Worm (Caenorhabditis elegans): ENCODE measurements around the gene F17C8.7.

F17C8.7 gene

ce11 chrIII:4689595-4689994 lies 45.9 kb upstream of the F17C8.7 start (continued):
- TF ChIP-seq cebp-2 (GFP tag; IDR thresholded peaks at IDR 0.05) (peak; percentile 96), F57A8.1 (GFP tag; optimal IDR thresholded peaks at IDR 0.05) (peak; percentile 74), let-607 (tag; optimal IDR thresholded peaks at IDR 0.05) (peak; percentile 33 to 64), unc-62 (GFP tag; optimal IDR thresholded peaks at IDR 0.05) (peak; percentile 26), ama-1 (optimal IDR thresholded peaks at IDR 0.05) (no peak), ama-1 (GFP tag; optimal IDR thresholded peaks at IDR 0.05) (peak; percentile 87 to 95), madf-8 (GFP tag; conservative IDR thresholded peaks at IDR 0.05) (peak; percentile 41; the same call in 1 of the 2 replicates), F39B2.1 (GFP tag; IDR thresholded peaks at IDR 0.05) (0 out of 2 replicates have a peak, but pooled peaks have one; percentile 7), F37B4.10 (GFP tag; IDR thresholded peaks at IDR 0.05) (0 out of 2 replicates have a peak, but pooled peaks have one; percentile 71), hsf-1 (GFP tag; IDR thresholded peaks at IDR 0.05) (peak; percentile 59; the same call in 1 of the 2 replicates), ets-4 (GFP tag; optimal IDR thresholded peaks at IDR 0.05) (peak; percentile 77), F57C9.4 (tag; optimal IDR thresholded peaks at IDR 0.05) (peak; percentile 64), F55B11.4 (tag; optimal IDR thresholded peaks at IDR 0.05; ENCODE audit: borderline replicate concordance, insufficient read depth) (no peak), zfh-2 (GFP tag; conservative IDR thresholded peaks at IDR 0.05) (no peak), lin-35 (GFP tag; optimal IDR thresholded peaks at IDR 0.05) (peak in 1 of 3 experiments; percentile 75), sdz-38 (tag; optimal IDR thresholded peaks at IDR 0.05) (no peak), C17E4.6 (GFP tag; IDR thresholded peaks at IDR 0.05) (no peak), D2030.7 (GFP tag; IDR thresholded peaks at IDR 0.05) (peak; percentile 86), hmg-1.2 (GFP tag; IDR thresholded peaks at IDR 0.05) (peak; percentile 71), snpc-1.3 (tag; optimal IDR thresholded peaks at IDR 0.05; ENCODE audit: insufficient read depth) (peak; percentile 92), pha-4 (tag; optimal IDR thresholded peaks at IDR 0.05) (peak; percentile 47), F49E8.2 (tag; optimal IDR thresholded peaks at IDR 0.05; ENCODE audit: insufficient read depth) (peak; percentile 90), aptf-2 (GFP tag; conservative IDR thresholded peaks at IDR 0.05) (no peak), atf-7 (tag; optimal IDR thresholded peaks at IDR 0.05) (peak; percentile 69), lsy-27 (tag; optimal IDR thresholded peaks at IDR 0.05; ENCODE audit: borderline replicate concordance, insufficient read depth) (peak; percentile 70), dpff-1 (tag; optimal IDR thresholded peaks at IDR 0.05) (no peak), C06A6.2 (GFP tag; conservative IDR thresholded peaks at IDR 0.05) (no peak), B0336.3 (GFP tag; IDR thresholded peaks at IDR 0.05) (peak; percentile 71), nfya-1 (tag; optimal IDR thresholded peaks at IDR 0.05; ENCODE audit: borderline replicate concordance, insufficient read depth) (no peak), rec-8 (tag; optimal IDR thresholded peaks at IDR 0.05) (peak; percentile 78 to 96), Y79H2A.3 (GFP tag; conservative IDR thresholded peaks at IDR 0.05) (0 out of 2 replicates have a peak, but pooled peaks have one; percentile 44), ztf-26 (tag; optimal IDR thresholded peaks at IDR 0.05) (peak; percentile 4), sptf-2 (GFP tag; optimal IDR thresholded peaks at IDR 0.05) (peak; percentile 87), ztf-6 (GFP tag; IDR thresholded peaks at IDR 0.05) (no peak), akir-1 (GFP tag; optimal IDR thresholded peaks at IDR 0.05) (peak; percentile 44), F22D6.2 (tag; optimal IDR thresholded peaks at IDR 0.05) (peak; percentile 26), rcor-1 (GFP tag; IDR thresholded peaks at IDR 0.05) (peak; percentile 23; the same call in 1 of the 2 replicates), hlh-12 (tag; optimal IDR thresholded peaks at IDR 0.05) (peak; percentile 88), fkh-3 (tag; optimal IDR thresholded peaks at IDR 0.05) (no peak), nhr-120 (GFP tag; IDR thresholded peaks at IDR 0.05) (0 out of 2 replicates have a peak, but pooled peaks have one; percentile 55), Y56A3A.18 (GFP tag; IDR thresholded peaks at IDR 0.05) (0 out of 2 replicates have a peak, but pooled peaks have one; percentile 45), somi-1 (GFP tag; optimal IDR thresholded peaks at IDR 0.05) (peak; percentile 51), ccch-3 (GFP tag; optimal IDR thresholded peaks at IDR 0.05) (peak; percentile 85), ceh-58 (GFP tag; IDR thresholded peaks at IDR 0.05) (0 out of 2 replicates have a peak, but pooled peaks have one; percentile 58), snpc-4 (GFP tag; optimal IDR thresholded peaks at IDR 0.05) (peak; percentile 78), snpc-4 (tag; optimal IDR thresholded peaks at IDR 0.05) (peak in 3 of 4 experiments; percentile 2 to 66 (median 42)), ceh-79 (tag; optimal IDR thresholded peaks at IDR 0.05) (peak; percentile 64)
